Worm (Caenorhabditis elegans): ENCODE results near the gene C10E2.1.
A peak's percentile ranks its signal among the peaks of the same experiment; 100 is the strongest.

The C10E2.1 gene

DNA sequence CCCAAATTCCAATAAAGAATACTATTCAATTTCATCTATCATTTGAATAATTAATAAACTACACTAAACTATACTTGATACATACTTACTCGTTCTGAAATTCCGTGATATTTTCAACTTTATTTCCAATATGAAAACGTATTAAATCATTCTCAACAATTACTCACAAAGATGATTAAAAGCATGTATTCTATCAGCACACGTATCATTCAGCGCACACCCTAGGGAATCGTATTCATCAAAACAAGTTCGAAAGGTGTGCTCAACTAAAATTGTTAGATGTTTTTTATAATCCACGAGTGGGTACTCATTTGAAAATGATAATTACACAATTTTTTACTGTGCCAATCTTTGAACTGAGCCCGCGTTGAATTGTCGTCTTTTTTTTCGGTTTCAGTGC is at the start of gene C10E2.1:
C10E2.1 (plus strand) TSS at position 301 of the 400 bp plus-strand sequence.
- TF ChIP-seq B0336.3 (GFP tag; IDR thresholded peaks at IDR 0.05) (no peak), ceh-91 (GFP tag; IDR thresholded peaks at IDR 0.05) (no peak), let-526 (GFP tag; IDR thresholded peaks at IDR 0.05) (no peak), lsl-1 (GFP tag; optimal IDR thresholded peaks at IDR 0.05) (no peak), Y53F4B.3 (GFP tag; IDR thresholded peaks at IDR 0.05) (no peak), rpc-1 (optimal IDR thresholded peaks at IDR 0.05) (no peak), rpc-1 (tag; optimal IDR thresholded peaks at IDR 0.05) (no peak), bed-2 (GFP tag; IDR thresholded peaks at IDR 0.05) (no peak), bed-1 (GFP tag; IDR thresholded peaks at IDR 0.05) (no peak), efl-1 (GFP tag; optimal IDR thresholded peaks at IDR 0.05) (no peak), madf-3 (GFP tag; IDR thresholded peaks at IDR 0.05) (no peak), F57A8.1 (GFP tag; optimal IDR thresholded peaks at IDR 0.05) (no peak), F22D6.2 (tag; optimal IDR thresholded peaks at IDR 0.05) (no peak), F33H1.4 (GFP tag; IDR thresholded peaks at IDR 0.05) (no peak)

DNA sequence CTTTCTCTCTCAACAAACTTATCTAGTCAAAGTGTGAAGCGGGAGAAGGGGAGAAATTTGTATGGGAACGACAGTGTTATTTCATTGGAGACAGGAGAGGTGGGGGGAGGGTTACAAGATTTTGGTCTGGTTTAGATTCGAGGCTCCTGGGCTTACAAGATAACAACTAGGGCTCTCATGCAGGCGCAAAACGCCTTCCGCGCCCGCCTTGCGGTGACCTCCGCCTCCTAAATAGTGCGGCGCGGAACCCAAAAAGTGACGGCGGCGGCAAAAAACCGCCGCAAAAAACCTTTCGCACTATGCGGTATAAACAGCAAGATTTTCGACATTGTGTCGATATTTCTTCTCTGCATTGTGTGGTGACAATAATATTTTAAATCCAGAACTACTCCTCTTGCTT is 46.7 kb upstream of the C10E2.1 start:
- TF ChIP-seq zfh-2 (GFP tag; conservative IDR thresholded peaks at IDR 0.05) (peak; percentile 62), bed-2 (GFP tag; IDR thresholded peaks at IDR 0.05) (no peak)

- TF ChIP-seq hrde-1 (tag; optimal IDR thresholded peaks at IDR 0.05; ENCODE audit: borderline replicate concordance) = peak; percentile 29
- TF ChIP-seq snpc-4 (GFP tag; optimal IDR thresholded peaks at IDR 0.05) = peak; percentile 96
- peak; percentile 81 to 96 (median 94) for TF ChIP-seq snpc-4 (tag; optimal IDR thresholded peaks at IDR 0.05)
- peak; percentile 41 for TF ChIP-seq tbp1 (GFP tag; optimal IDR thresholded peaks at IDR 0.05)
- TF ChIP-seq ccch-3 (GFP tag; optimal IDR thresholded peaks at IDR 0.05) = no peak
- TF ChIP-seq tbx-9 (tag; optimal IDR thresholded peaks at IDR 0.05; ENCODE audit: borderline replicate concordance) = no peak
- peak; percentile 90 for TF ChIP-seq snpc-1.3 (tag; optimal IDR thresholded peaks at IDR 0.05; ENCODE audit: insufficient read depth)
- no peak for TF ChIP-seq repo-1 (tag; optimal IDR thresholded peaks at IDR 0.05)
- TF ChIP-seq D2030.7 (GFP tag; IDR thresholded peaks at IDR 0.05) = peak; percentile 67
- TF ChIP-seq rcor-1 (GFP tag; IDR thresholded peaks at IDR 0.05) = 0 out of 2 replicates have a peak, but pooled peaks have one; percentile 31
- TF ChIP-seq Y53G8AR.9 (GFP tag; conservative IDR thresholded peaks at IDR 0.05) = 0 out of 2 replicates have a peak, but pooled peaks have one; percentile 55
- TF ChIP-seq cebp-1 (GFP tag; IDR thresholded peaks at IDR 0.05) = no peak
- TF ChIP-seq cebp-1 (tag; optimal IDR thresholded peaks at IDR 0.05) = no peak
- peak; percentile 93 for TF ChIP-seq snpc-3.4 (tag; optimal IDR thresholded peaks at IDR 0.05)
- no peak for TF ChIP-seq athp-1 (tag; optimal IDR thresholded peaks at IDR 0.05)
- TF ChIP-seq rpc-1 (optimal IDR thresholded peaks at IDR 0.05) = no peak
- TF ChIP-seq rpc-1 (tag; optimal IDR thresholded peaks at IDR 0.05) = peak; percentile 7
- no peak for TF ChIP-seq lin-54 (GFP tag; optimal IDR thresholded peaks at IDR 0.05)
- TF ChIP-seq snpc-1.1 (tag; optimal IDR thresholded peaks at IDR 0.05; ENCODE audit: insufficient read depth) = peak; percentile 95
- TF ChIP-seq him-1 (tag; optimal IDR thresholded peaks at IDR 0.05) = peak; percentile 69
- 0 out of 2 replicates have a peak, but pooled peaks have one; percentile 39 for TF ChIP-seq aptf-2 (GFP tag; conservative IDR thresholded peaks at IDR 0.05)
- no peak for TF ChIP-seq nfya-1 (tag; optimal IDR thresholded peaks at IDR 0.05; ENCODE audit: borderline replicate concordance, insufficient read depth)
- TF ChIP-seq hmg-1.2 (GFP tag; IDR thresholded peaks at IDR 0.05) = peak; percentile 38; the same call in 1 of the 2 replicates
These were observed 40.7 kb upstream of the C10E2.1 start for ce11 chrX:16721930-16722329.
